Worm (Caenorhabditis elegans) whole organism, L2 larva: Measurements from ENCODE around the gene Y39D8A.1.

Experiments
- C34F6.9 ChIP-seq: fragments of 150-350 bp; optimal IDR thresholded peaks from 2 replicates; lab custom pipeline; 2014; ENCODE audit warnings: missing biosample characterization, missing genetic modification characterization
- R02D3.7 ChIP-seq: fragments of 150-350 bp; optimal IDR thresholded peaks from 2 replicates; lab custom pipeline; 2014; ENCODE audit warnings: missing biosample characterization, missing genetic modification characterization
- ZK546.5 ChIP-seq: sonication (generic microtip); optimal IDR thresholded peaks from 2 replicates; lab custom pipeline; 2017; ENCODE audit warnings: missing biosample characterization, missing genetic modification characterization
- alr-1 ChIP-seq: fragments of 150-350 bp; optimal IDR thresholded peaks from 2 replicates; lab custom pipeline; 2014; ENCODE audit warnings: missing biosample characterization, missing genetic modification characterization
- blmp-1 ChIP-seq: sonication (generic microtip); optimal IDR thresholded peaks from 2 replicates; lab custom pipeline; 2017; ENCODE audit warnings: missing genetic modification characterization, mild to moderate bottlenecking, missing compliant biosample characterization, antibody characterized with exemption, moderate library complexity; ENCODE audit not compliant: insufficient read depth
- crh-2 ChIP-seq: sonication (generic microtip); optimal IDR thresholded peaks from 2 replicates; lab custom pipeline; 2017; ENCODE audit warnings: missing biosample characterization, missing genetic modification characterization
- elt-1 ChIP-seq: fragments of 150-350 bp; optimal IDR thresholded peaks from 2 replicates; lab custom pipeline; 2014; ENCODE audit warnings: missing biosample characterization, missing genetic modification characterization
- elt-3 ChIP-seq: sonication (generic microtip); optimal IDR thresholded peaks from 2 replicates; lab custom pipeline; 2017; ENCODE audit warnings: missing biosample characterization, missing genetic modification characterization
- fos-1 ChIP-seq: fragments of 150-350 bp; optimal IDR thresholded peaks from 2 replicates; lab custom pipeline; 2014; ENCODE audit warnings: missing biosample characterization, missing genetic modification characterization
- gmeb-1 ChIP-seq: fragments of 150-350 bp; optimal IDR thresholded peaks from 2 replicates; lab custom pipeline; 2014; ENCODE audit warnings: missing biosample characterization, missing genetic modification characterization
- lin-11 ChIP-seq: fragments of 150-350 bp; sonication (generic microtip); optimal IDR thresholded peaks from 2 replicates; lab custom pipeline; 2014; ENCODE audit warnings: missing biosample characterization, missing genetic modification characterization, inconsistent platforms, mixed read lengths
- lin-13 ChIP-seq: fragments of 150-350 bp; optimal IDR thresholded peaks from 2 replicates; lab custom pipeline; 2014; ENCODE audit warnings: missing biosample characterization, missing genetic modification reagents, missing genetic modification characterization
- lsy-2 ChIP-seq, 2 experiments: fragments of 150-350 bp in 1 of 2; sonication (generic microtip) in 1 of 2; optimal IDR thresholded peaks; 2 replicates each; lab custom pipeline; 2014 to 2017; ENCODE audit warnings: missing biosample characterization in 2 of 2, missing genetic modification characterization in 2 of 2
- mab-5 ChIP-seq: fragments of 150-350 bp; optimal IDR thresholded peaks from 2 replicates; lab custom pipeline; 2014; ENCODE audit warnings: missing biosample characterization, missing genetic modification characterization
- nhr-25 ChIP-seq: fragments of 150-350 bp; sonication (generic microtip); optimal IDR thresholded peaks from 3 replicates; lab custom pipeline; 2014; ENCODE audit warnings: missing biosample characterization, missing genetic modification characterization
- sma-9 ChIP-seq, 2 experiments: fragments of 150-350 bp in 1 of 2; sonication (generic microtip) in 1 of 2; optimal IDR thresholded peaks; 2 replicates each; lab custom pipeline; 2014 to 2016; ENCODE audit warnings: missing genetic modification characterization in 2 of 2, mild to moderate bottlenecking in 1 of 2, missing biosample characterization in 1 of 2, missing compliant biosample characterization in 1 of 2, missing genetic modification reagents in 1 of 2, moderate library complexity in 1 of 2
- snpc-4 ChIP-seq: fragments of 150-350 bp; optimal IDR thresholded peaks from 2 replicates; lab custom pipeline; 2014; ENCODE audit warnings: missing biosample characterization, missing genetic modification characterization
- unc-39 ChIP-seq: fragments of 150-350 bp; optimal IDR thresholded peaks from 2 replicates; lab custom pipeline; 2014; ENCODE audit warnings: missing biosample characterization, missing genetic modification characterization
- unc-55 ChIP-seq: fragments of 150-350 bp; sonication (generic microtip); optimal IDR thresholded peaks from 3 replicates; lab custom pipeline; 2014; ENCODE audit warnings: missing biosample characterization, missing genetic modification reagents, missing genetic modification characterization
- zag-1 ChIP-seq: fragments of 150-350 bp; optimal IDR thresholded peaks from 2 replicates; lab custom pipeline; 2014; ENCODE audit warnings: missing biosample characterization, missing genetic modification characterization
- ztf-11 ChIP-seq: sonication (generic microtip); optimal IDR thresholded peaks from 2 replicates; lab custom pipeline; 2017; ENCODE audit warnings: missing biosample characterization, missing genetic modification characterization
- ztf-4 ChIP-seq: fragments of 150-350 bp; optimal IDR thresholded peaks from 2 replicates; lab custom pipeline; 2014; ENCODE audit warnings: missing biosample characterization, missing genetic modification characterization

Gene Y39D8A.1

ce11 chrV:464800-465199 is 46.3 kb downstream of the Y39D8A.1 start, which contains the start of gene nhr-201:
Gene nhr-201 (plus strand): TSS chrV:464828.
- TF ChIP-seq crh-2 (peak; percentile 49), sma-9 (GFP tag; optimal IDR thresholded peaks at IDR 0.05; lab: Kevin White, UChicago) (peak; percentile 44), sma-9 (tag; optimal IDR thresholded peaks at IDR 0.05; lab: Kevin White, UChicago) (no peak), blmp-1 (tag; lab: Kevin White, UChicago) (no peak)
- TF ChIP-seq, all 48 proteins: peak for 2

- TF ChIP-seq lin-11 (no peak), lin-13 (GFP tag; lab: Kevin White, UChicago) (no peak), snpc-4 (tag; lab: Kevin White, UChicago) (no peak), sma-9 (GFP tag; optimal IDR thresholded peaks at IDR 0.05; lab: Kevin White, UChicago) (peak; percentile 25), sma-9 (tag; optimal IDR thresholded peaks at IDR 0.05; lab: Kevin White, UChicago) (no peak), blmp-1 (tag; lab: Kevin White, UChicago) (peak; percentile 33)
Measured at ce11 chrV:465355-465754, 46.8 kb downstream of the Y39D8A.1 start.

ce11 chrV:467507-467906 is 49.0 kb downstream of the Y39D8A.1 start:
- no peak for TF ChIP-seq elt-1
- no peak for TF ChIP-seq ztf-4 (tag; lab: Kevin White, UChicago)
- TF ChIP-seq alr-1 = no peak
- no peak for TF ChIP-seq ztf-11 (tag; lab: Kevin White, UChicago)
- TF ChIP-seq fos-1 = no peak
- TF ChIP-seq elt-3 (tag; lab: Kevin White, UChicago) = no peak
- TF ChIP-seq unc-55 (GFP tag; lab: Kevin White, UChicago) = no peak
- TF ChIP-seq blmp-1 (tag; lab: Kevin White, UChicago) = no peak
- TF ChIP-seq zag-1 = no peak
- TF ChIP-seq snpc-4 (tag; lab: Kevin White, UChicago) = no peak
- TF ChIP-seq ZK546.5 = no peak
- TF ChIP-seq mab-5 (tag; lab: Kevin White, UChicago) = no peak
- TF ChIP-seq nhr-25 = no peak
- TF ChIP-seq C34F6.9 (tag; lab: Kevin White, UChicago) = no peak
- no peak for TF ChIP-seq gmeb-1 (tag; lab: Kevin White, UChicago)
- TF ChIP-seq R02D3.7 (tag; lab: Kevin White, UChicago) = no peak

- no peak for TF ChIP-seq fos-1
- TF ChIP-seq gmeb-1 (tag; lab: Kevin White, UChicago) = no peak
- TF ChIP-seq lsy-2 (tag; optimal IDR thresholded peaks at IDR 0.05; lab: Kevin White, UChicago) = no peak
- TF ChIP-seq lin-11 = no peak
- no peak for TF ChIP-seq unc-39 (tag; lab: Kevin White, UChicago)
Measured at ce11 chrV:468460-468859, 49.9 kb downstream of the Y39D8A.1 start, which contains the start of gene srbc-57. Gene srbc-57 (minus strand): TSS chrV:468560.
